Worm (Caenorhabditis elegans) whole organism, L4 larva: ENCODE results near the gene mihp-2.
A peak's percentile ranks its signal among the peaks of the same experiment; 100 is the strongest.

ENCODE experiments used
- F10B5.3 ChIP-seq: sonication (generic microtip); optimal IDR thresholded peaks from 2 replicates; lab custom pipeline; 2016; ENCODE audit warnings: mild to moderate bottlenecking, missing genetic modification characterization, missing compliant biosample characterization
- F26F4.8 ChIP-seq: fragments of 200-800 bp; sonication (Bioruptor generic); conservative IDR thresholded peaks from 2 replicates; pipeline ENCODE4 v1.3.6; 2022; ENCODE audit warnings: missing genetic modification characterization, missing compliant biosample characterization
- F37D6.2 ChIP-seq: sonication (generic microtip); optimal IDR thresholded peaks from 2 replicates; lab custom pipeline; 2016; ENCODE audit warnings: mild to moderate bottlenecking, missing genetic modification characterization, missing compliant biosample characterization
- T26A8.4 ChIP-seq: fragments of 200-800 bp; sonication (Bioruptor generic); IDR thresholded peaks from 2 replicates; pipeline ENCODE4 v1.3.6; 2022; ENCODE audit warnings: missing genetic modification characterization, missing compliant biosample characterization
- ZK337.2 ChIP-seq: fragments of 200-800 bp; sonication (Bioruptor generic); IDR thresholded peaks from 2 replicates; pipeline ENCODE4 v1.3.6; 2022; ENCODE audit warnings: missing genetic modification reagents, missing genetic modification characterization, missing compliant biosample characterization
- aha-1 ChIP-seq: fragments of 150-350 bp; peaks from one replicate; lab custom pipeline; 2014; ENCODE audit warnings: missing biosample characterization, missing genetic modification characterization
- arid-1 ChIP-seq: fragments of 200-800 bp; sonication (Bioruptor generic); conservative IDR thresholded peaks from 2 replicates; pipeline ENCODE4 v1.3.6; 2022; ENCODE audit warnings: missing genetic modification reagents, missing genetic modification characterization, missing compliant biosample characterization
- ceh-28 ChIP-seq: fragments of 150-350 bp; optimal IDR thresholded peaks from 2 replicates; lab custom pipeline; 2014; ENCODE audit warnings: missing biosample characterization, missing genetic modification reagents, missing genetic modification characterization
- ceh-44 ChIP-seq: fragments of 200-800 bp; sonication (Bioruptor generic); IDR thresholded peaks from 2 replicates; pipeline ENCODE4 v1.3.6; 2022; ENCODE audit warnings: missing genetic modification reagents, missing genetic modification characterization, missing compliant biosample characterization
- ctbp-1 ChIP-seq: fragments of 200-800 bp; sonication (Bioruptor generic); IDR thresholded peaks from 2 replicates; pipeline ENCODE4 v1.3.6; 2022; ENCODE audit warnings: missing genetic modification reagents, missing genetic modification characterization, missing compliant biosample characterization
- daf-19 ChIP-seq: fragments of 200-800 bp; sonication (Bioruptor generic); conservative IDR thresholded peaks from 2 replicates; pipeline ENCODE4 v1.3.6; 2022; ENCODE audit warnings: missing genetic modification characterization, missing compliant biosample characterization
- dmd-9 ChIP-seq: fragments of 200-800 bp; sonication (Bioruptor generic); IDR thresholded peaks from 2 replicates; pipeline ENCODE4 v1.3.6; 2022; ENCODE audit warnings: missing genetic modification reagents, missing genetic modification characterization, missing compliant biosample characterization
- duxl-1 ChIP-seq: sonication (generic microtip); optimal IDR thresholded peaks from 2 replicates; lab custom pipeline; 2016; ENCODE audit warnings: mild to moderate bottlenecking, missing genetic modification characterization, moderate library complexity, missing compliant biosample characterization; ENCODE audit not compliant: poor library complexity
- dve-1 ChIP-seq: sonication (generic microtip); optimal IDR thresholded peaks from 2 replicates; lab custom pipeline; 2017; ENCODE audit warnings: antibody characterized with exemption, mild to moderate bottlenecking, missing genetic modification characterization, missing compliant biosample characterization; ENCODE audit not compliant: insufficient read depth
- gei-8 ChIP-seq: fragments of 200-800 bp; sonication (Bioruptor generic); optimal IDR thresholded peaks from 2 replicates; lab custom pipeline; 2018; ENCODE audit warnings: mild to moderate bottlenecking, missing genetic modification characterization, missing compliant biosample characterization
- hif-1 ChIP-seq, 2 experiments: sonication (generic microtip); optimal IDR thresholded peaks; 2 replicates each; lab custom pipeline; 2016 to 2017; ENCODE audit warnings: missing compliant biosample characterization in 2 of 2, missing genetic modification characterization in 2 of 2, missing genetic modification reagents in 2 of 2, missing genotype in 2 of 2, mild to moderate bottlenecking in 1 of 2
- hlh-30 ChIP-seq: sonication (generic microtip); optimal IDR thresholded peaks from 2 replicates; lab custom pipeline; 2017; ENCODE audit warnings: antibody characterized with exemption, mild to moderate bottlenecking, missing genetic modification characterization, missing compliant biosample characterization; ENCODE audit not compliant: insufficient read depth
- hmg-1.1 ChIP-seq: fragments of 200-800 bp; sonication (Bioruptor generic); IDR thresholded peaks from 2 replicates; pipeline ENCODE4 v1.3.6; 2022; ENCODE audit warnings: missing genetic modification reagents, missing genetic modification characterization, missing compliant biosample characterization
- jun-1 ChIP-seq: fragments of 150-350 bp; optimal IDR thresholded peaks from 2 replicates; lab custom pipeline; 2014; ENCODE audit warnings: missing biosample characterization, missing genetic modification reagents, missing genetic modification characterization
- lim-7 ChIP-seq: fragments of 200-800 bp; sonication (Bioruptor generic); IDR thresholded peaks from 2 replicates; pipeline ENCODE4 v1.3.6; 2022; ENCODE audit warnings: missing genetic modification characterization, missing compliant biosample characterization
- lir-3 ChIP-seq: sonication (generic microtip); optimal IDR thresholded peaks from 2 replicates; lab custom pipeline; 2016; ENCODE audit warnings: mild to moderate bottlenecking, missing genetic modification characterization, missing compliant biosample characterization
- lsy-2 ChIP-seq, 2 experiments: fragments of 150-350 bp in 1 of 2; sonication (generic microtip) in 1 of 2; optimal IDR thresholded peaks; 2 replicates each; lab custom pipeline; 2014 to 2017; ENCODE audit warnings: missing biosample characterization in 2 of 2, missing genetic modification characterization in 2 of 2
- mdl-1 ChIP-seq, 2 experiments: fragments of 150-350 bp in 1 of 2; sonication (generic microtip) in 1 of 2; optimal IDR thresholded peaks; 2 replicates each; lab custom pipeline; 2014 to 2017; ENCODE audit warnings: missing biosample characterization in 2 of 2, missing genetic modification characterization in 2 of 2
- mxl-3 ChIP-seq: fragments of 200-800 bp; sonication (Bioruptor generic); optimal IDR thresholded peaks from 2 replicates; lab custom pipeline; 2018; ENCODE audit warnings: mild to moderate bottlenecking, missing genetic modification characterization, missing compliant biosample characterization
- nhr-10 ChIP-seq: fragments of 150-350 bp; optimal IDR thresholded peaks from 2 replicates; lab custom pipeline; 2014; ENCODE audit warnings: missing biosample characterization, missing genetic modification characterization
- nhr-28 ChIP-seq: fragments of 150-350 bp; optimal IDR thresholded peaks from 2 replicates; lab custom pipeline; 2014; ENCODE audit warnings: missing biosample characterization, missing genetic modification characterization
- php-3 ChIP-seq: fragments of 200-800 bp; sonication (Bioruptor generic); IDR thresholded peaks from 2 replicates; pipeline ENCODE4 v1.3.6; 2022; ENCODE audit warnings: missing genetic modification reagents, missing genetic modification characterization, missing compliant biosample characterization
- saeg-2 ChIP-seq: fragments of 200-800 bp; sonication (Bioruptor generic); IDR thresholded peaks from 2 replicates; pipeline ENCODE4 v1.3.6; 2022; ENCODE audit warnings: missing genetic modification reagents, missing genetic modification characterization, missing compliant biosample characterization
- set-16 ChIP-seq: fragments of 200-800 bp; sonication (Bioruptor generic); IDR thresholded peaks from 2 replicates; pipeline ENCODE4 v1.3.6; 2022; ENCODE audit warnings: missing genetic modification reagents, missing genetic modification characterization, missing compliant biosample characterization
- skn-1 ChIP-seq: fragments of 150-350 bp; optimal IDR thresholded peaks from 2 replicates; lab custom pipeline; 2014; ENCODE audit warnings: missing biosample characterization, missing genetic modification characterization
- spr-1 ChIP-seq: sonication (generic microtip); optimal IDR thresholded peaks from 2 replicates; lab custom pipeline; 2016; ENCODE audit warnings: mild to moderate bottlenecking, missing genetic modification characterization, missing compliant biosample characterization
- unc-130 ChIP-seq: sonication (generic microtip); optimal IDR thresholded peaks from 2 replicates; lab custom pipeline; 2016; ENCODE audit warnings: missing genetic modification reagents, missing genetic modification characterization, missing compliant biosample characterization
- unc-62 ChIP-seq, 3 experiments: fragments of 150-350 bp in 1 of 3; sonication (generic microtip); optimal IDR thresholded peaks in 2 of 3; peaks in 1 of 3; 1 replicate in 1 of 3; 2 replicates in 2 of 3; lab custom pipeline; 2014 to 2017; ENCODE audit warnings: missing biosample characterization in 3 of 3, missing genetic modification characterization in 3 of 3, missing genetic modification reagents in 3 of 3, missing genotype in 1 of 3
- vab-7 ChIP-seq: fragments of 200-800 bp; sonication (Bioruptor generic); IDR thresholded peaks from 2 replicates; pipeline ENCODE4 v1.3.6; 2022; ENCODE audit warnings: missing genetic modification reagents, missing genetic modification characterization, missing compliant biosample characterization
- zfp-2 ChIP-seq: sonication (generic microtip); optimal IDR thresholded peaks from 2 replicates; lab custom pipeline; 2016; ENCODE audit warnings: mild to moderate bottlenecking, missing genetic modification characterization, missing compliant biosample characterization
- zfp-3 ChIP-seq: fragments of 200-800 bp; sonication (Bioruptor generic); conservative IDR thresholded peaks from 2 replicates; pipeline ENCODE4 v1.3.6; 2022; ENCODE audit warnings: missing genetic modification reagents, missing genetic modification characterization, missing compliant biosample characterization
- zip-2 ChIP-seq: fragments of 150-350 bp; optimal IDR thresholded peaks from 2 replicates; lab custom pipeline; 2014; ENCODE audit warnings: missing biosample characterization, missing genetic modification characterization
- ztf-7 ChIP-seq: fragments of 150-350 bp; optimal IDR thresholded peaks from 2 replicates; lab custom pipeline; 2014; ENCODE audit warnings: missing biosample characterization, missing genetic modification characterization

The mihp-2 gene

DNA sequence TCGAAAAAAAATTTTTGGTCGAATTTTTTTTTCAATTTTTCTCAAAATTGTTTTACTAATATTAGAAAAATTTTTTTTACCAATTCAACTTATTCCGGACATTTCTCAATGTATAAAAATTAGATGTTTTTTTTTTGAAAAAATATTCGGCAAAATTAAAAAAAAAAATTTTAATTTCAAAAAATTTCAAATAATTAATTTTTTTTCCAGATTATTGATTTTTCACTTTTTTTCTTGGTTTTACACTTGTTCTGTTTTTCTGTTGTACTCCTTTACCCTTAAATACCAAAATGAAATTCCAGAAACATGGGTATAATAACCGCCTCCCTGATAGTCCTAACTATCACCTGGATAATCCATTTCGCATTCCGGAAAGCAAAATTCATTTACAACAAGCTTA lies 8.2 kb downstream of the mihp-2 start, which contains the start of gene cyp-42A1:
cyp-42A1 (plus strand) TSS at position 301 of the 400 bp plus-strand sequence.
- TF ChIP-seq nhr-10 (tag; lab: Kevin White, UChicago) = no peak
- TF ChIP-seq ceh-44 (GFP tag; lab: Robert Waterston, UW) = no peak
- no peak for TF ChIP-seq lim-7 (GFP tag; lab: Robert Waterston, UW)
- no peak for TF ChIP-seq hif-1 (tag; optimal IDR thresholded peaks at IDR 0.05; lab: Kevin White, UChicago)
- no peak for TF ChIP-seq F10B5.3 (tag; lab: Kevin White, UChicago)
- TF ChIP-seq jun-1 = no peak
- no peak for TF ChIP-seq skn-1 (tag; lab: Kevin White, UChicago)
- no peak for TF ChIP-seq saeg-2 (GFP tag; lab: Robert Waterston, UW)
- TF ChIP-seq unc-130 (GFP tag; lab: Kevin White, UChicago) = no peak
- no peak for TF ChIP-seq zip-2 (tag; lab: Kevin White, UChicago)
- TF ChIP-seq F37D6.2 (tag; lab: Kevin White, UChicago) = no peak
- no peak for TF ChIP-seq hmg-1.1 (GFP tag; lab: Robert Waterston, UW)

DNA sequence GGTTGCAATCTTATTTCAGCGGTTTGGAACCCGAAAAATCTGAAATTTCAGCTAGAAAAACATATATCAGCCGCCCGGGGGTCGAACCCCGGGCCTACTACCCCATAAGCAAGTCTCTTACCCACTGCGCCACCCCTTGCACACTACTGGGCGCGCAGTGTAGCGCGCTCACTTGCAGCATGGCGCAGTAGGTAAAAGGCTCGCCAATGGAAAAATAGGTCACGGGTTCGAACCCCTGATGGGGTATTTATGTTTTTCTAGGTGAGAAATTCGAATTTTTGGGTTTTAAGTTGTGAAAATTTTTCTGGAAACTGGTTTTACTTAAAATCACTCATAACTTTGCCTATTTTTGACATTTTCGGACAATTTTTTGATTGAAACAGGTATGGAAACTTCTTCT lies 9.0 kb downstream of the mihp-2 start:
- TF ChIP-seq set-16 (GFP tag; lab: Robert Waterston, UW) (0 out of 2 replicates have a peak, but pooled peaks have one; percentile 13), F26F4.8 (GFP tag; lab: Robert Waterston, UW) (0 out of 2 replicates have a peak, but pooled peaks have one; percentile 54), daf-19 (GFP tag; lab: Robert Waterston, UW) (no peak), unc-62 (GFP tag; optimal IDR thresholded peaks at IDR 0.05 in 1 of 2; lab: Kevin White, UChicago) (peak in 1 of 2 experiments; percentile 73), unc-62 (tag; optimal IDR thresholded peaks at IDR 0.05; lab: Kevin White, UChicago) (no peak), gei-8 (GFP tag; lab: Kevin White, UChicago) (no peak), duxl-1 (tag; lab: Kevin White, UChicago) (no peak), ctbp-1 (no peak), dmd-9 (GFP tag; lab: Robert Waterston, UW) (no peak), ZK337.2 (GFP tag; lab: Robert Waterston, UW) (no peak)
- TF ChIP-seq, all 104 proteins: peak for 3

ce11 chrV:18913120-18913519 lies 9.5 kb downstream of the mihp-2 start:
- TF ChIP-seq dmd-9 (GFP tag; lab: Robert Waterston, UW) = 0 out of 2 replicates have a peak, but pooled peaks have one; percentile 45
- TF ChIP-seq set-16 (GFP tag; lab: Robert Waterston, UW) = peak; percentile 61
- no peak for TF ChIP-seq arid-1 (GFP tag; lab: Robert Waterston, UW)
- TF ChIP-seq F26F4.8 (GFP tag; lab: Robert Waterston, UW) = 0 out of 2 replicates have a peak, but pooled peaks have one; percentile 52
- TF ChIP-seq vab-7 (GFP tag; lab: Robert Waterston, UW) = 0 out of 2 replicates have a peak, but pooled peaks have one; percentile 33
- no peak for TF ChIP-seq zfp-3 (GFP tag; lab: Robert Waterston, UW)
- no peak for TF ChIP-seq zfp-2 (tag; lab: Kevin White, UChicago)
- no peak for TF ChIP-seq ztf-7 (tag; lab: Kevin White, UChicago)
- no peak for TF ChIP-seq dve-1 (tag; lab: Kevin White, UChicago)

DNA sequence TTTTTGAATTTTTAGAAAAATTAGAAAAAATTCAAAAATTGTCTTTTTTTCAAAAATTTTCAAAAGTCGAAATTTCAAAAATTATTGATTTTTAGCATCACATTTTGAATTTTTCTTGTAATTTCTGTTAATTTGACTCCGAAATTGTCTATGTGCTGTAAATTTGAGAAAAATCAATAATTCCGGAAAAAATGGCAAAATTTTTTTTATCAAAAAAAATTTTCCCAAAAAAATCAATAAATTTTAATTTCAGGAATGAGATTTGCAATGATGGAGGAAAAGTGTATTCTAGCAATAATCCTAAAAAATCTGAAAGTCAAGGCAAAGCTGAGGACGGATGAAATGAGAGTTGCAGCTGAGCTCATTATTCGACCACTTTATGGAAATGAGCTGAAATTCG lies 13.8 kb downstream of the mihp-2 start:
- no peak for TF ChIP-seq spr-1
- TF ChIP-seq lsy-2 (tag; optimal IDR thresholded peaks at IDR 0.05; lab: Kevin White, UChicago) = no peak
- peak; percentile 7 for TF ChIP-seq ceh-28
- no peak for TF ChIP-seq mdl-1 (tag; optimal IDR thresholded peaks at IDR 0.05; lab: Kevin White, UChicago)

- no peak for TF ChIP-seq lir-3 (tag; lab: Kevin White, UChicago)
- no peak for TF ChIP-seq mxl-3
- no peak for TF ChIP-seq php-3 (GFP tag; lab: Robert Waterston, UW)
- TF ChIP-seq aha-1 = peak; percentile 62
- TF ChIP-seq hlh-30 (tag; lab: Kevin White, UChicago) = peak; percentile 42
- TF ChIP-seq nhr-28 (tag; lab: Kevin White, UChicago) = peak; percentile 86
- TF ChIP-seq T26A8.4 = no peak
- TF ChIP-seq, all 104 proteins: peak for 3
These were observed 27.2 kb downstream of the mihp-2 start for ce11 chrV:18930748-18931147.
